Worm (Caenorhabditis elegans): ENCODE results near the gene K02E7.4.
"Not testable (repeated sequence)": the region's sequence is repeated elsewhere in the genome, so short reads cannot be mapped to it uniquely, and the experiment has no call there.

Gene K02E7.4

ce11 chrII:1072106-1072505 is at the start of gene K02E7.4:
TSS of gene K02E7.4 (plus strand) at chrII:1072406.
- TF ChIP-seq W03F9.2 (tag; optimal IDR thresholded peaks at IDR 0.05), result no peak
- TF ChIP-seq dao-5 (tag; optimal IDR thresholded peaks at IDR 0.05), result no peak
- TF ChIP-seq him-1 (tag; optimal IDR thresholded peaks at IDR 0.05), result no peak

- TF ChIP-seq dao-5, him-1, W03F9.2 (tag; optimal IDR thresholded peaks at IDR 0.05): not testable (repeated sequence)
These were observed 47.5 kb upstream of the K02E7.4 start, which contains the start of gene btb-11 for ce11 chrII:1024684-1025083. TSS of gene btb-11 (minus strand) at chrII:1024784.

- TF ChIP-seq dao-5 (tag; optimal IDR thresholded peaks at IDR 0.05) (no peak), W03F9.2 (tag; optimal IDR thresholded peaks at IDR 0.05) (no peak), him-1 (tag; optimal IDR thresholded peaks at IDR 0.05) (no peak)
These were observed 45.5 kb upstream of the K02E7.4 start, which contains the start of gene M01D1.12 for ce11 chrII:1026670-1027069. TSS of gene M01D1.12 (plus strand) at chrII:1026970.

ce11 chrII:1028602-1029001 is 43.6 kb upstream of the K02E7.4 start, which contains the start of gene math-34:
TSS of gene math-34 (plus strand) at chrII:1028972.
- no peak for TF ChIP-seq him-1 (tag; optimal IDR thresholded peaks at IDR 0.05)
- no peak for TF ChIP-seq W03F9.2 (tag; optimal IDR thresholded peaks at IDR 0.05)
- no peak for TF ChIP-seq dao-5 (tag; optimal IDR thresholded peaks at IDR 0.05)

ce11 chrII:1040464-1040863 is 31.7 kb upstream of the K02E7.4 start, which contains the start of gene fbxb-39:
TSS of gene fbxb-39 (minus strand) at chrII:1040564.
- no peak for TF ChIP-seq him-1 (tag; optimal IDR thresholded peaks at IDR 0.05)
- TF ChIP-seq dao-5 (tag; optimal IDR thresholded peaks at IDR 0.05), result no peak
- TF ChIP-seq W03F9.2 (tag; optimal IDR thresholded peaks at IDR 0.05), result no peak

- TF ChIP-seq him-1 (tag; optimal IDR thresholded peaks at IDR 0.05) (no peak), W03F9.2 (tag; optimal IDR thresholded peaks at IDR 0.05) (no peak), dao-5 (tag; optimal IDR thresholded peaks at IDR 0.05) (no peak)
These were observed 30.0 kb upstream of the K02E7.4 start, which contains the start of gene fbxb-41 for ce11 chrII:1042227-1042626. TSS of gene fbxb-41 (minus strand) at chrII:1042327.

- not testable (repeated sequence) for TF ChIP-seq him-1, W03F9.2, dao-5 (tag; optimal IDR thresholded peaks at IDR 0.05)
These were observed 28.3 kb upstream of the K02E7.4 start, which contains the start of gene fbxb-45 for ce11 chrII:1043932-1044331. TSS of gene fbxb-45 (minus strand) at chrII:1044032.

- TF ChIP-seq him-1 (tag; optimal IDR thresholded peaks at IDR 0.05) (no peak), dao-5 (tag; optimal IDR thresholded peaks at IDR 0.05) (no peak), W03F9.2 (tag; optimal IDR thresholded peaks at IDR 0.05) (no peak)
These were observed 26.5 kb upstream of the K02E7.4 start, which contains the start of gene str-148 for ce11 chrII:1045692-1046091. TSS of gene str-148 (plus strand) at chrII:1045992.

ce11 chrII:1046937-1047336 is 25.3 kb upstream of the K02E7.4 start:
- no peak for TF ChIP-seq W03F9.2 (tag; optimal IDR thresholded peaks at IDR 0.05)
- no peak for TF ChIP-seq dao-5 (tag; optimal IDR thresholded peaks at IDR 0.05)
- TF ChIP-seq him-1 (tag; optimal IDR thresholded peaks at IDR 0.05), result no peak

ce11 chrII:1049849-1050248 is 22.4 kb upstream of the K02E7.4 start, which contains the start of gene fbxb-40:
TSS of gene fbxb-40 (minus strand) at chrII:1049949.
- TF ChIP-seq W03F9.2 (tag; optimal IDR thresholded peaks at IDR 0.05), result no peak
- no peak for TF ChIP-seq dao-5 (tag; optimal IDR thresholded peaks at IDR 0.05)

ce11 chrII:1054724-1055123 is 17.5 kb upstream of the K02E7.4 start, which contains the start of gene K02E7.7:
TSS of gene K02E7.7 (plus strand) at chrII:1055024.
- TF ChIP-seq W03F9.2, him-1, dao-5 (tag; optimal IDR thresholded peaks at IDR 0.05): not testable (repeated sequence)

ce11 chrII:1056844-1057243 is 15.4 kb upstream of the K02E7.4 start:
- no peak for TF ChIP-seq W03F9.2 (tag; optimal IDR thresholded peaks at IDR 0.05)
- no peak for TF ChIP-seq him-1 (tag; optimal IDR thresholded peaks at IDR 0.05)
- no peak for TF ChIP-seq dao-5 (tag; optimal IDR thresholded peaks at IDR 0.05)

- TF ChIP-seq W03F9.2, him-1, dao-5 (tag; optimal IDR thresholded peaks at IDR 0.05): not testable (repeated sequence)
These were observed 11.5 kb upstream of the K02E7.4 start, which contains the start of gene btb-10 for ce11 chrII:1060702-1061101. TSS of gene btb-10 (minus strand) at chrII:1060802.

- TF ChIP-seq him-1 (tag; optimal IDR thresholded peaks at IDR 0.05) (no peak), W03F9.2 (tag; optimal IDR thresholded peaks at IDR 0.05) (no peak), dao-5 (tag; optimal IDR thresholded peaks at IDR 0.05) (no peak)
These were observed 8.3 kb upstream of the K02E7.4 start for ce11 chrII:1063926-1064325.

- TF ChIP-seq W03F9.2 (tag; optimal IDR thresholded peaks at IDR 0.05) (no peak), dao-5 (tag; optimal IDR thresholded peaks at IDR 0.05) (no peak), him-1 (tag; optimal IDR thresholded peaks at IDR 0.05) (no peak)
These were observed 5.3 kb upstream of the K02E7.4 start, which contains the start of gene K02E7.10 for ce11 chrII:1066907-1067306. TSS of gene K02E7.10 (minus strand) at chrII:1067007.

Measured in whole organism, L4/young adult.